Fruit fly (Drosophila melanogaster) whole organism, adult: ENCODE data around the gene CG15249.

Experiments
- CG11617 ChIP-seq: fragments of 200-800 bp; sonication (Bioruptor generic); optimal IDR thresholded peaks from 2 replicates; lab custom pipeline; 2017; ENCODE audit warnings: mild to moderate bottlenecking, missing biosample characterization, missing genetic modification reagents, missing genetic modification characterization
- CG12768 ChIP-seq: fragments of 200-800 bp; sonication (Bioruptor generic); optimal IDR thresholded peaks from 2 replicates; lab custom pipeline; 2017; ENCODE audit warnings: missing biosample characterization, missing genetic modification characterization, mild to moderate bottlenecking, moderate library complexity, missing genetic modification reagents
- CG14711 ChIP-seq: fragments of 200-800 bp; sonication (Bioruptor generic); optimal IDR thresholded peaks from 2 replicates; lab custom pipeline; 2018; ENCODE audit warnings: missing biosample characterization, mild to moderate bottlenecking, missing genetic modification characterization, moderate library complexity
- CG1620 ChIP-seq: fragments of 200-800 bp; sonication (Bioruptor generic); optimal IDR thresholded peaks from 2 replicates; lab custom pipeline; 2016; ENCODE audit warnings: missing biosample characterization, missing genetic modification characterization
- CG33017 ChIP-seq: fragments of 200-800 bp; sonication (Bioruptor generic); optimal IDR thresholded peaks from 2 replicates; lab custom pipeline; 2018; ENCODE audit warnings: missing biosample characterization, mild to moderate bottlenecking, missing genetic modification characterization, moderate library complexity
- CG5204 ChIP-seq: fragments of 200-800 bp; sonication (Bioruptor generic); optimal IDR thresholded peaks from 2 replicates; lab custom pipeline; 2016; ENCODE audit warnings: missing biosample characterization, missing genetic modification characterization
- CG7045 ChIP-seq: fragments of 200-800 bp; sonication (Bioruptor generic); optimal IDR thresholded peaks from 2 replicates; lab custom pipeline; 2017; ENCODE audit warnings: missing biosample characterization, mild to moderate bottlenecking, missing genetic modification characterization
- CG7101 ChIP-seq: fragments of 200-800 bp; sonication (Bioruptor generic); optimal IDR thresholded peaks from 2 replicates; lab custom pipeline; 2018; ENCODE audit warnings: missing biosample characterization, mild to moderate bottlenecking, missing genetic modification characterization, moderate library complexity
- Clk ChIP-seq: fragments of 200-800 bp; sonication (Bioruptor generic); optimal IDR thresholded peaks from 2 replicates; lab custom pipeline; 2017; ENCODE audit warnings: missing biosample characterization, missing genetic modification characterization
- Crg-1 ChIP-seq: fragments of 200-800 bp; sonication (Bioruptor generic); optimal IDR thresholded peaks from 2 replicates; lab custom pipeline; 2016; ENCODE audit warnings: missing biosample characterization, missing genetic modification characterization
- Hr96 ChIP-seq: fragments of 200-800 bp; sonication (Bioruptor generic); optimal IDR thresholded peaks from 2 replicates; lab custom pipeline; 2016; ENCODE audit warnings: missing biosample characterization, missing genetic modification characterization
- Mnt ChIP-seq: fragments of 200-800 bp; sonication (Bioruptor generic); optimal IDR thresholded peaks from 2 replicates; lab custom pipeline; 2016; ENCODE audit warnings: missing biosample characterization, mild to moderate bottlenecking, missing genetic modification characterization
- bab1 ChIP-seq: fragments of 200-800 bp; sonication (Bioruptor generic); optimal IDR thresholded peaks from 3 replicates; lab custom pipeline; 2019; ENCODE audit warnings: missing biosample characterization, mild to moderate bottlenecking, missing genetic modification characterization, moderate library complexity
- cic ChIP-seq: fragments of 200-800 bp; sonication (Bioruptor generic); optimal IDR thresholded peaks from 2 replicates; lab custom pipeline; 2017; ENCODE audit warnings: missing biosample characterization, mild to moderate bottlenecking, missing genetic modification characterization, moderate library complexity
- cnc ChIP-seq, 2 experiments: fragments of >200 bp; optimal IDR thresholded peaks; 2 replicates each; lab custom pipeline; 2017
- kay ChIP-seq: fragments of 200-800 bp; sonication (Bioruptor generic); peaks from one replicate; lab custom pipeline; 2016; ENCODE audit warnings: missing biosample characterization, missing genetic modification characterization, borderline replicate concordance
- ovo ChIP-seq: fragments of 200-800 bp; sonication (Bioruptor generic); optimal IDR thresholded peaks from 2 replicates; lab custom pipeline; 2016; ENCODE audit warnings: missing biosample characterization, missing genetic modification characterization
- pad ChIP-seq: fragments of 200-800 bp; sonication (Bioruptor generic); optimal IDR thresholded peaks from 3 replicates; lab custom pipeline; 2017; ENCODE audit warnings: missing biosample characterization, missing genetic modification characterization, mild to moderate bottlenecking, moderate library complexity, missing genetic modification reagents
- tj ChIP-seq: fragments of 200-800 bp; sonication (Bioruptor generic); optimal IDR thresholded peaks from 3 replicates; lab custom pipeline; 2017; ENCODE audit warnings: missing biosample characterization, mild to moderate bottlenecking, missing genetic modification characterization, moderate library complexity
- toe ChIP-seq: fragments of 200-800 bp; sonication (Bioruptor generic); optimal IDR thresholded peaks from 2 replicates; lab custom pipeline; 2016; ENCODE audit warnings: missing biosample characterization, missing genetic modification characterization

CG15249 gene

DNA sequence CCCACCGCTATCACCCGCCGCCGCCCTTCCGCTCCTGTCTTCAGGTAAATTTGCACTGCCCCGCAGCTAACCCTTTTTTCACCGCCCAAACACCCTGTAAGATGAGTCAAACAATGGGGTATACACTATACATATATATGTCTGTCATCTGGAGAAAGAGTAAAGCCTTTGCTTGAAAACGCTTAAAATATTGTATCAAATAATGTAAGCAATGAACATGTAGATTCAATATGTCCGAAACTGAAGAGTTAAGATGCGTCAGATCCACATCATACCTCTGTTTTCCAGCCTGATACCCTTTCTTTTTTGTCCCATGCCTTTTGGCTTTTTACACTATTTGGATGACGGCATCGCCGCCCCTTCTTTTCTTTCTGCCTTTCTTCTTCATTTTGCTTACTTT is 6.6 kb downstream of the CG15249 start:
- TF ChIP-seq bab1 (GFP tag; lab: Kevin White, UChicago) (peak; percentile 36), CG5204 (GFP tag; lab: Kevin White, UChicago) (no peak)

DNA sequence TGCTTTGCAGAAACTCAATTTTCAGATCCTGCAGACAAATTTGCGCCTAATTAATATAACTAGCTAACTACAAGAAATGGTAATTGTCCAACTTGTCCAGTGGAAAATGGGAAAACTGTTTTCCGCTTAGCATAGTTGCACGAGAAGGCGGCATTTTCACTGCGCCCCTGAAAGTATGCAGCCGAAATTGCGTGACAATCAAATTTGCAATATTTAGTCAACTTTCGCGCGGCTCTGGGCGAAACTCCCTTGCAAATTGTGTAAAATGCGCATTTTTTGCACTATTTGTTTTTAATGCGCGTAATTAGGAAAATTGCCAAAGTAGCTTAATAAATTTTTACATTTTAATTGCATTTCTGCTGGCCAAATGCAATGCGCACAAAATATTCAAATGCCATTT is 9.7 kb downstream of the CG15249 start:
- no peak for TF ChIP-seq CG33017 (tag; lab: Kevin White, UChicago)
- TF ChIP-seq CG7045 (GFP tag; lab: Kevin White, UChicago) = no peak
- no peak for TF ChIP-seq CG1620
- TF ChIP-seq Clk (GFP tag; lab: Kevin White, UChicago) = no peak
- no peak for TF ChIP-seq CG5204 (GFP tag; lab: Kevin White, UChicago)
- TF ChIP-seq CG11617 (GFP tag; lab: Kevin White, UChicago) = no peak
- TF ChIP-seq CG7101 (tag; lab: Kevin White, UChicago) = no peak
- TF ChIP-seq tj (GFP tag; lab: Kevin White, UChicago) = no peak
- no peak for TF ChIP-seq CG14711
- TF ChIP-seq Crg-1 (GFP tag; lab: Kevin White, UChicago) = no peak
- no peak for TF ChIP-seq toe

DNA sequence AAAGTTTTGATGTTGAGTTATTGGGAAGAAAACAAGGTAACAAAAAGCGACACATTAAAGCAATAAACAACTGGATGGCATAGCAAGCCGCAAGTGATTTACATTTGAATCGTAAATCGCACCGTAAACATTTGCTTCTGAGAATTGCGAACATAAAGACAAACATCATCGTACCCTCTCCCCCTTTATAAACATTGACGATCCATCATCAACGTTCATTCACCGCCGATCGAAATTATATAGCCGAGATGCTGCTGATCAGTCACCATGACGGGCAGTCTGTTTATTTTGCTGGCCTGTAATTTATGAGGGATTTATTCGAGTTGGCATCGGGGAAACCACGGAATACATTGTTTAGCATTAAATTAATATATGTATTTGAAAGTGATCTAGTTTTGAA is 14.0 kb downstream of the CG15249 start:
- no peak for TF ChIP-seq Mnt (GFP tag; lab: Kevin White, UChicago)
- TF ChIP-seq pad (GFP tag; lab: Kevin White, UChicago) = no peak
- TF ChIP-seq cic (GFP tag; lab: Kevin White, UChicago) = no peak
- TF ChIP-seq ovo = no peak
- no peak for TF ChIP-seq CG5204 (GFP tag; lab: Kevin White, UChicago)
- TF ChIP-seq CG12768 = no peak
- no peak for TF ChIP-seq cnc (optimal IDR thresholded peaks at IDR 0.05; lab: Kevin White, UChicago)

DNA sequence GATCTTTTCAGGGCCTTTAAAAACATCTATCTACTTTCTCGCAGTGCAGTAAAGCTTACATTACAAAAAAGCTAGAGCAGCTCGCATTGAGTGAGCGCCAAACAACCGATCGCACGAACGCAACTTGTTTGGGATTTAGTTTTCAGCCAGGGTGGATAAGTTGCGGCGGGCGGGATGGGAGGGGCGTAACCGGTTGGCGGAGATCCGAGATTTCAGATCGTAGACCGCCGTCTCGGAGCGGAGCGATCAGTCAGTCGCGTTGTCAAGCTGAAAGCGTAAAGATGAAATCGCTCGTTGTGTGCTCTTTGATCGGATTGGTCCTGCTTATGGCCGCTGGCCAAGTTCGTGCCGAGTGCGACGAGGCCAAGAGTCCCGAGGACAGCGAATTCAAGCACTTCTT is 15.2 kb downstream of the CG15249 start, which contains the start of gene CG9691:
Gene CG9691 (plus strand): TSS at position 222 of the 400 bp plus-strand sequence.
- TF ChIP-seq bab1 (GFP tag; lab: Kevin White, UChicago) (no peak), CG5204 (GFP tag; lab: Kevin White, UChicago) (no peak), pad (GFP tag; lab: Kevin White, UChicago) (no peak), Clk (GFP tag; lab: Kevin White, UChicago) (no peak), ovo (no peak), tj (GFP tag; lab: Kevin White, UChicago) (no peak), CG33017 (tag; lab: Kevin White, UChicago) (no peak), CG12768 (no peak), CG7045 (GFP tag; lab: Kevin White, UChicago) (no peak), Hr96 (no peak), Mnt (GFP tag; lab: Kevin White, UChicago) (no peak), CG1620 (no peak), cic (GFP tag; lab: Kevin White, UChicago) (no peak), CG7101 (tag; lab: Kevin White, UChicago) (no peak), CG11617 (GFP tag; lab: Kevin White, UChicago) (no peak), cnc (optimal IDR thresholded peaks at IDR 0.05; lab: Kevin White, UChicago) (no peak), kay (GFP tag; lab: Kevin White, UChicago) (no peak), Crg-1 (GFP tag; lab: Kevin White, UChicago) (no peak)

dm6 chrX:9882900-9883299 is 16.5 kb downstream of the CG15249 start:
- TF ChIP-seq tj (GFP tag; lab: Kevin White, UChicago) (no peak), pad (GFP tag; lab: Kevin White, UChicago) (no peak), Crg-1 (GFP tag; lab: Kevin White, UChicago) (no peak), CG1620 (no peak), cic (GFP tag; lab: Kevin White, UChicago) (no peak), Mnt (GFP tag; lab: Kevin White, UChicago) (no peak), CG12768 (no peak), Hr96 (no peak), ovo (no peak), cnc (optimal IDR thresholded peaks at IDR 0.05; lab: Kevin White, UChicago) (no peak), CG33017 (tag; lab: Kevin White, UChicago) (no peak), bab1 (GFP tag; lab: Kevin White, UChicago) (no peak), CG14711 (no peak), toe (no peak), CG11617 (GFP tag; lab: Kevin White, UChicago) (no peak), CG5204 (GFP tag; lab: Kevin White, UChicago) (no peak)

DNA sequence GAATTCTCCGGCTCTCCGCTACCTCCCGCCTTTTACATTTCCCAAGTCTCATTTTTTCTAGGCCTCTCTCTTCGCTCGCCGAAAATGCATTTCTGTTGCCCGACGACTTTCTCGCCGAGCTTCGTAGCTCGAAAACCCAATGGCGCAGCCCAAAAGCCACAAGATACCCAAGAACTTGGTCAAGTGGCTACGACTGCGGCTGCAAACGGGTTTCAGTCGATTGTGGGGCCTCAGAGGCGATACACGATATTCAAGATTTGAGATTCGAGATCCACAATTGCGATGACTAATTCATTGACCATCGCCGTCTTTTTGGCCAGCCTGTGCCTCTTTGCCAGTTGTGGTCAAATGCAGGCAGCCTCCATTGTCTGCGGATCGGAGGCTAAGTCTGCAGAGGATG is 17.6 kb downstream of the CG15249 start, which contains the start of gene CG9689:
Gene CG9689 (plus strand): TSS at position 208 of the 400 bp plus-strand sequence.
- TF ChIP-seq cic (GFP tag; lab: Kevin White, UChicago) (no peak), ovo (no peak), CG5204 (GFP tag; lab: Kevin White, UChicago) (no peak), bab1 (GFP tag; lab: Kevin White, UChicago) (no peak), Clk (GFP tag; lab: Kevin White, UChicago) (no peak), CG7101 (tag; lab: Kevin White, UChicago) (no peak), tj (GFP tag; lab: Kevin White, UChicago) (no peak), cnc (optimal IDR thresholded peaks at IDR 0.05; lab: Kevin White, UChicago) (no peak), Crg-1 (GFP tag; lab: Kevin White, UChicago) (no peak), CG1620 (no peak), toe (no peak), CG33017 (tag; lab: Kevin White, UChicago) (no peak), pad (GFP tag; lab: Kevin White, UChicago) (no peak), kay (GFP tag; lab: Kevin White, UChicago) (no peak), CG14711 (no peak), CG11617 (GFP tag; lab: Kevin White, UChicago) (no peak), CG7045 (GFP tag; lab: Kevin White, UChicago) (no peak), Hr96 (no peak), Mnt (GFP tag; lab: Kevin White, UChicago) (no peak)
